Fruit fly (Drosophila melanogaster): ENCODE measurements around the gene CG11920.

Gene CG11920

dm6 chr3R:25056488-25057157 lies 18.1 kb upstream of the CG11920 start:
- TF ChIP-seq svp (GFP tag) (no peak), fd59A (GFP tag; optimal IDR thresholded peaks at IDR 0.05) (no peak), CG1621 (tag; optimal IDR thresholded peaks at IDR 0.05) (no peak), CG6276 (GFP tag; optimal IDR thresholded peaks at IDR 0.05) (no peak), CG11762 (GFP tag; optimal IDR thresholded peaks at IDR 0.05; ENCODE audit: insufficient read depth) (no peak), net (GFP tag; optimal IDR thresholded peaks at IDR 0.05) (no peak), Hr4 (GFP tag; optimal IDR thresholded peaks at IDR 0.05) (no peak), CG6792 (GFP tag; optimal IDR thresholded peaks at IDR 0.05) (no peak), fd85E (GFP tag; optimal IDR thresholded peaks at IDR 0.05) (no peak), eg (GFP tag; IDR thresholded peaks at IDR 0.05) (no peak), CG6808 (GFP tag; optimal IDR thresholded peaks at IDR 0.05) (no peak), Hr39 (GFP tag; optimal IDR thresholded peaks at IDR 0.05) (no peak), CG8319 (GFP tag; optimal IDR thresholded peaks at IDR 0.05) (no peak), Eip78C (GFP tag) (no peak), CG3919 (GFP tag; optimal IDR thresholded peaks at IDR 0.05) (no peak), Hr38 (GFP tag; optimal IDR thresholded peaks at IDR 0.05) (no peak), CG3032 (tag; optimal IDR thresholded peaks at IDR 0.05) (no peak), cyc (GFP tag; optimal IDR thresholded peaks at IDR 0.05) (no peak)

dm6 chr3R:25060462-25060861 lies 14.2 kb upstream of the CG11920 start:
- TF ChIP-seq Sox102F (GFP tag; optimal IDR thresholded peaks at IDR 0.05) (no peak), Hr39 (GFP tag; optimal IDR thresholded peaks at IDR 0.05) (no peak)

DNA sequence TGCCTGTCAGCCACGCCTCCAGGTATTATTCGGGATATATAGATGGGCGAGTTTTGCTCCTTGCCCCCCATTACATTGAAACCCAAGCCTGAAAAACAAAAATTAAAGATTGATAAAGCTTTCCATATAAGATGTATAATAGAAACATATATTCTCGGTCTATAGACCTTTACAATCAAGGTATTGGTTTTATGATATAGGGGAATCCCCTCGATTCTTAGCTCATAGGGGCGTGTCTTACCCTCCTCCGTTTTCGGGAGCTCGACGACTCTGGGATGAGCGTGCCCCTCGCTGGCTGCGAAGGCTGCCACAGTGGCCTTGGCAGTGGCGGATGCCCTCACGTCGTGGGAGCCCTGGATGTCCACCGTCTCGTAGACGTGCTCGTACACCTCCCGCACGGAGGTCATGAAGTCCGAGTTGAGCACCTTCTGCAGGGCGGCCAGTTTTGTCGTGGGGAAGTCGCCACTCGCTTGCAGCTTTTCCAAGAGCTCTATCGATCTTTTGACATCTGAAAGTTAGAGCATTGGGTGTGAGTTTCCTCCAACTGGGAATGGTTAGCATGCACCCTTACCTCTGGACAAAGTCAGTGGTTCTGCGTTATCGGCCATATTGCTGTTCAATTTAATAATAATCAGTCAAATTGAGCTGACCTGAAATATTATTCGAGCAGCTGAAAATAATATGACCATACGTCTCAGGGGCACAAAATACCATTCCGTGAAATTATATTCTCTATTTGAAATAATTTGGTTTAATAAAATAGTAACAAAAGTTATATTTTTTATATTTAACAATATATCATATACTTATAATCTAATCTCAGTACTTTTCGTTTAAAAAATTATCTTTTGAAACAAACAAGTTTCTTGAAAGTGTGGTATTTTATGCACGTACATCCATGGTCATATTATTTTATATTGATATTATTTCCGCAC lies 9.5 kb upstream of the CG11920 start, which contains the start of the genes veli and PQBP1:
Gene veli (minus strand): TSS at position 685 of the 935 bp plus-strand sequence.
Gene PQBP1 (plus strand): TSS at position 885 of the 935 bp plus-strand sequence.
- TF ChIP-seq Sox102F (GFP tag; optimal IDR thresholded peaks at IDR 0.05) (no peak), Blimp-1 (GFP tag; optimal IDR thresholded peaks at IDR 0.05) (no peak), CG31627 (GFP tag; optimal IDR thresholded peaks at IDR 0.05) (no peak), fkh (GFP tag; optimal IDR thresholded peaks at IDR 0.05) (peak; percentile 45)

DNA sequence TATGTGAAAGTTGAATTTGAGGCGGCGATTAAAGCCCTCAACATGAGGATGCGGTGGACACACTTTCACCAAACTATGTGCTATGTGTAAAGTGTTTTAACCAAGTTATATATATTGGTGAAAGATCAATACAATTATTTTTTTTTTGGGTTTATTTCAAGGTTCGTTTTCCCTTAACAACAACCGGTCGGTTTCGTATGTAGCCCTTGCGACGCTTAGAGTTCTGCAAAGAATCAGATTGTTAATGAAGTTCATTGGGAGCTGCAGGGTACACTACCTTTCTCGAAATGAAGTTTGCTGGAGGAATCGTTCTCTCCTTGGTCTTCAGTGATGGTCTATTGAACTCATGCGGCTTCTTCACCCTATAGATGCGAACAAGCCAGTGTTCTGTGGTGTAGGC lies 7.8 kb upstream of the CG11920 start:
- TF ChIP-seq Blimp-1 (GFP tag; optimal IDR thresholded peaks at IDR 0.05) (no peak), CG3919 (GFP tag; optimal IDR thresholded peaks at IDR 0.05) (no peak), Sox102F (GFP tag; optimal IDR thresholded peaks at IDR 0.05) (no peak), Ets96B (tag; optimal IDR thresholded peaks at IDR 0.05) (no peak), Gug (GFP tag; IDR thresholded peaks at IDR 0.05) (no peak), Smox (GFP tag; optimal IDR thresholded peaks at IDR 0.05) (no peak), CG11762 (GFP tag; optimal IDR thresholded peaks at IDR 0.05; ENCODE audit: insufficient read depth) (no peak), dac (GFP tag; optimal IDR thresholded peaks at IDR 0.05) (no peak), CG9139 (GFP tag; optimal IDR thresholded peaks at IDR 0.05) (no peak), CG34406 (GFP tag; optimal IDR thresholded peaks at IDR 0.05) (no peak), CG8119 (GFP tag; IDR thresholded peaks at IDR 0.05) (no peak)

DNA sequence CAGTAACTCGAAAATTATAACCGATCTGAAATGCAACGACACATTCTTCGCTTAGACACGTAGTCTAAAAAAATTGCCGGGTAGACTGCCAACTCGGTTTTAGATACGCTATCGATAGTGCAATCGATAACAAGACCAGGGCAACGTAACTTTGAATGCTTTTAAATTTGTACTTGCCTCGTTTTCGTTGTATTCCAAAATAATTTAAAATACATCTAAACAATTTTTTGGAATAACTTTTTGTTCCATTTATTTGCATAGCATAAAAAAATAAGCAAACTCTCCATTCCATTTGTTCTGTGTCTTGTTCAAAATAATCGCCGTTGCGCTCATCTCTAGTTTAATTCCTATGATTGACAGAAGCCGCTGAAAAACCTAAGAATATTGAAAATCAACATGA lies 5.1 kb upstream of the CG11920 start, which contains the start of the genes Stt3B and CG11839:
Gene Stt3B (minus strand): TSS at position 69 of the 400 bp plus-strand sequence.
Gene CG11839 (plus strand): TSS at position 359 of the 400 bp plus-strand sequence.
- TF ChIP-seq net (GFP tag; optimal IDR thresholded peaks at IDR 0.05) = no peak
- peak; percentile 79 for TF ChIP-seq cyc (GFP tag; optimal IDR thresholded peaks at IDR 0.05)
- TF ChIP-seq CG15336 (GFP tag; IDR thresholded peaks at IDR 0.05) = peak; percentile 48; the same call in 1 of the 2 replicates
- TF ChIP-seq Sox15 (GFP tag; optimal IDR thresholded peaks at IDR 0.05) = peak; percentile 42
- TF ChIP-seq CG8632 (GFP tag; optimal IDR thresholded peaks at IDR 0.05) = peak; percentile 43
- peak; percentile 32 for TF ChIP-seq CG11902 (GFP tag; optimal IDR thresholded peaks at IDR 0.05)
- TF ChIP-seq achi (GFP tag; optimal IDR thresholded peaks at IDR 0.05) = no peak
- TF ChIP-seq CG3032 (tag; optimal IDR thresholded peaks at IDR 0.05) = peak; percentile 67
- TF ChIP-seq fkh (GFP tag; optimal IDR thresholded peaks at IDR 0.05) = peak; percentile 64
- TF ChIP-seq spab (GFP tag; optimal IDR thresholded peaks at IDR 0.05) = no peak
- peak; percentile 85 for TF ChIP-seq CG31627 (GFP tag; optimal IDR thresholded peaks at IDR 0.05)
- no peak for TF ChIP-seq Ets21C (GFP tag; optimal IDR thresholded peaks at IDR 0.05)
- peak; percentile 72 for TF ChIP-seq CG10631 (GFP tag; optimal IDR thresholded peaks at IDR 0.05)
- peak; percentile 10 for TF ChIP-seq Hr38 (GFP tag; optimal IDR thresholded peaks at IDR 0.05)
- peak; percentile 77 for TF ChIP-seq esn (GFP tag; optimal IDR thresholded peaks at IDR 0.05)
- TF ChIP-seq lz (GFP tag; optimal IDR thresholded peaks at IDR 0.05) = peak; percentile 81
- no peak for TF ChIP-seq CG11294 (GFP tag; IDR thresholded peaks at IDR 0.05)
- peak; percentile 73 for TF ChIP-seq CG1621 (tag; optimal IDR thresholded peaks at IDR 0.05)

Measured in whole organism, prepupa.